Fruit fly (Drosophila melanogaster): ENCODE results near the gene larp.
A peak's percentile ranks its signal among the peaks of the same experiment; 100 is the strongest.

larp gene

DNA sequence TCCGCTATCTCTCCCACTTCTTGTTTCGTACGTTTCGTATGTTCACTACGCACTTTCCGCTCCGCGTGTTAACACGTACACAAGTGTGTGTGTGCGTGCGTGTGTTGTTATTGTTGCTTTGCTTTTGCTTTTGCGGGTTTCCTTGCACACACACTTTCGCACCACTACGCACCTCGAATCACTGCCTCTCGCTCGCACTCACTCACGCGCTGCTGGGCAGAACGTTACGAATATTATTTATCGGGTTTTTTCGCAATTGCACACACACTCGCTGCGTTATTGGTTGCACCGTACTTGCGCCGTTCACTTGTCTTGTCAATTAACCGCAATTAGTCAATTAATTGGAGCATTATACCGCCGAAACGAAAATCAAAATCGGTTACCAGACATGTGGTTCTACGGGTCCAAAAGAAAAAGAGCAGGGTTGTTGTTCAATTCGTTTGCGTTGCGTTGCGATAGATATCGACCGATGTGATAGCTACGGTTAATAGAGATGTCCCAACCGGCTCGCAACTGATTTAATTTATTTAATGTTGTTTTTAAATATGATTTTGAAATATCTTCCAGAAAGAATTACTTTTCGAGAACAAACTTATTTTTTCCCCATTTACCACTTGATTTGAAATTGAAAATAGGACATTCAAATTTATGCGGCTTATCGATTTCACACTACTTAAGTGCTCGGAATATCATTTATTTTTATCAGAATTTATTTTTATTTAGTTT lies at the start of gene larp (continued):
- TF ChIP-seq pb (GFP tag; optimal IDR thresholded peaks at IDR 0.05) (no peak), CG7556 (GFP tag; optimal IDR thresholded peaks at IDR 0.05) (peak; percentile 25), CG4707 (GFP tag; optimal IDR thresholded peaks at IDR 0.05) (no peak), Pdp1 (GFP tag; optimal IDR thresholded peaks at IDR 0.05) (peak; percentile 68 to 76), CG6854 (GFP tag; optimal IDR thresholded peaks at IDR 0.05) (no peak), trh (GFP tag; optimal IDR thresholded peaks at IDR 0.05) (peak; percentile 57), CG17568 (GFP tag; optimal IDR thresholded peaks at IDR 0.05) (no peak), CG43689 (GFP tag; IDR thresholded peaks at IDR 0.05) (no peak), crol (GFP tag; IDR thresholded peaks at IDR 0.05) (0 out of 2 replicates have a peak, but pooled peaks have one; percentile 15), gce (GFP tag; IDR thresholded peaks at IDR 0.05) (no peak), vvl (GFP tag; IDR thresholded peaks at IDR 0.05) (peak; percentile 87), cg (GFP tag; optimal IDR thresholded peaks at IDR 0.05) (peak; percentile 96), luna (GFP tag; optimal IDR thresholded peaks at IDR 0.05) (peak; percentile 58), HmgD (GFP tag; optimal IDR thresholded peaks at IDR 0.05) (no peak), CG13287 (GFP tag; IDR thresholded peaks at IDR 0.05; ENCODE audit: partially characterized antibody) (peak; percentile 92), otp (GFP tag; IDR thresholded peaks at IDR 0.05) (peak; percentile 64; the same call in 2 of the 3 replicates), Atf-2 (GFP tag; optimal IDR thresholded peaks at IDR 0.05) (peak; percentile 41), insv (GFP tag; optimal IDR thresholded peaks at IDR 0.05) (no peak), CG17802 (tag; optimal IDR thresholded peaks at IDR 0.05) (peak; percentile 50), CG10462 (GFP tag; optimal IDR thresholded peaks at IDR 0.05) (peak; percentile 49), CG11723 (GFP tag; optimal IDR thresholded peaks at IDR 0.05) (peak; percentile 33), jigr1 (GFP tag; IDR thresholded peaks at IDR 0.05) (peak; percentile 53; the same call in 2 of the 3 replicates), Med (GFP tag) (peak; percentile 94), Xbp1 (GFP tag; optimal IDR thresholded peaks at IDR 0.05) (peak; percentile 83), D19B (GFP tag; optimal IDR thresholded peaks at IDR 0.05) (peak; percentile 25), bigmax (GFP tag; optimal IDR thresholded peaks at IDR 0.05) (no peak), CG12104 (GFP tag; optimal IDR thresholded peaks at IDR 0.05) (peak; percentile 19), CG10543 (GFP tag; optimal IDR thresholded peaks at IDR 0.05) (peak; percentile 45), ash1 (GFP tag; optimal IDR thresholded peaks at IDR 0.05) (no peak), hkb (optimal IDR thresholded peaks at IDR 0.05) (no peak), hkb (GFP tag; IDR thresholded peaks at IDR 0.05) (peak; percentile 65), CG13624 (GFP tag; optimal IDR thresholded peaks at IDR 0.05) (peak; percentile 56), CG6254 (GFP tag; optimal IDR thresholded peaks at IDR 0.05) (no peak), lmd (GFP tag; IDR thresholded peaks at IDR 0.05) (peak; percentile 76), Mad (GFP tag; optimal IDR thresholded peaks at IDR 0.05) (peak; percentile 82), CG9215 (GFP tag; IDR thresholded peaks at IDR 0.05) (peak; percentile 71), CG13775 (GFP tag; optimal IDR thresholded peaks at IDR 0.05) (peak; percentile 79), pnt (GFP tag; optimal IDR thresholded peaks at IDR 0.05) (peak; percentile 18), Xrp1 (GFP tag; IDR thresholded peaks at IDR 0.05) (peak; percentile 75), tap (tag; optimal IDR thresholded peaks at IDR 0.05) (no peak), CG6272 (GFP tag; IDR thresholded peaks at IDR 0.05) (peak; percentile 85), CG4617 (GFP tag; optimal IDR thresholded peaks at IDR 0.05; ENCODE audit: borderline replicate concordance) (peak; percentile 60), CG10565 (GFP tag; optimal IDR thresholded peaks at IDR 0.05) (no peak), mld (GFP tag; IDR thresholded peaks at IDR 0.05; ENCODE audit: partially characterized antibody) (peak; percentile 93), crp (GFP tag; optimal IDR thresholded peaks at IDR 0.05) (no peak), CG12236 (GFP tag; optimal IDR thresholded peaks at IDR 0.05) (peak; percentile 13), Fer1 (GFP tag; optimal IDR thresholded peaks at IDR 0.05) (peak; percentile 5), bsh (GFP tag; optimal IDR thresholded peaks at IDR 0.05) (peak in 1 of 2 experiments; percentile 59), CG5180 (GFP tag; optimal IDR thresholded peaks at IDR 0.05) (no peak)

Measured in whole organism, embryonic.